Fruit fly (Drosophila melanogaster): ENCODE results near the gene nsl1.

Gene nsl1

DNA sequence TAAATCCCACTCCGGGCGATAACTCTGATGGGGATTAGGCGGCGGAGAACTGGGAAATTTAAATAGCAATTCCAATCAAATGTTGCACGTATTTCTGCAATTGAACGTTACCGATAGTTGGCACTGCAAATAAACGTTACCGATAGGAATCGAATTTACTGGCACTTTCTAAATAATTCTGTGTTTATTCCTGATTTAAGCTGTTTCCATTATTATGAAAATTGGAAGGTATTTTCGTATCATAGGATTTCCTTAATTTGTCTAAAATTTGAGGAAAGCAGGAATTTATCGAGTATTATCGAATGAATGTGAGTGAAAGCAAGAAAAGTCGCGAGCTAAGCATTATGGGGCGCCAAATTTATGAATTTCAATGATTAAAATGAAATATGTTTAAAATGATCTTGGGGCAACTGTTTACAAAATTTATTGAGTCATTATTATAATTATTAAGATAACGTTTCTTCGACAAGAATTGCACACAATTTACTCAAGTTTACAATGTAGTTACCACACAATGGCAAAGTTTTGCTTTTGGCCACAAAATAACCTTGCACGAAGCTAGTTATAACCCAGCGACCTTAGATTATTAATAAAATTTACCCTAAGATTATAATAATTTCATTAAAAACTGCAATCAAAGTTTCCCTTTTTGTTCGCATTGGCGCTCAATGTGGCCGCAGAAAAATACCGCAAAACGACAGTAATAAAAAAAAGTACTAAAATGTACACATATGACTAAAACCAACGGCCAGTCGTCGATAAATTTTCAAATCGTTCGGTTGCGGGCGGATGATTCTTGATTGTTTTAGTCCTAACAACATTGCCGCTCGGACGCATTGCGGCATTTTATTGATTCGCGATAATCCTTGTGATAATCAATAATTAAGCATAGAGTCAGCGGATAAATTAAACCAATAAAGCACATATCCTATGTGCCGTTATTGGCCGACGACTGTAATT is 10.2 kb downstream of the nsl1 start, which contains the start of gene alpha-Man-IIb (continued):
- no peak for TF ChIP-seq CG15601 (tag; optimal IDR thresholded peaks at IDR 0.05)
- TF ChIP-seq dmrt99B (tag; optimal IDR thresholded peaks at IDR 0.05) = no peak
- no peak for TF ChIP-seq fd96Cb (tag; optimal IDR thresholded peaks at IDR 0.05)
- no peak for TF ChIP-seq D19A (tag; optimal IDR thresholded peaks at IDR 0.05)
- no peak for TF ChIP-seq CkIIα-i1 (GFP tag; IDR thresholded peaks at IDR 0.05)
- no peak for TF ChIP-seq dan (GFP tag; IDR thresholded peaks at IDR 0.05)
- peak; percentile 35 for TF ChIP-seq Ets97D (GFP tag; optimal IDR thresholded peaks at IDR 0.05)
- TF ChIP-seq CG14965 (GFP tag; optimal IDR thresholded peaks at IDR 0.05; ENCODE audit: borderline replicate concordance) = no peak
- TF ChIP-seq NFAT (GFP tag; IDR thresholded peaks at IDR 0.05) = peak; percentile 24; the same call in 1 of the 2 replicates
- no peak for TF ChIP-seq CG3163 (GFP tag; optimal IDR thresholded peaks at IDR 0.05)
- TF ChIP-seq CG3838 (GFP tag; optimal IDR thresholded peaks at IDR 0.05) = no peak
- no peak for TF ChIP-seq so (GFP tag; IDR thresholded peaks at IDR 0.05)
- TF ChIP-seq wor (GFP tag; IDR thresholded peaks at IDR 0.05) = no peak
- peak; percentile 23; the same call in 1 of the 3 replicates for TF ChIP-seq CG11456 (GFP tag; IDR thresholded peaks at IDR 0.05)
- no peak for TF ChIP-seq ATbp (GFP tag; optimal IDR thresholded peaks at IDR 0.05)
- TF ChIP-seq Myb (GFP tag; optimal IDR thresholded peaks at IDR 0.05) = peak; percentile 59
- no peak for TF ChIP-seq Side (GFP tag; optimal IDR thresholded peaks at IDR 0.05)
- no peak for TF ChIP-seq psq (GFP tag; optimal IDR thresholded peaks at IDR 0.05)
- TF ChIP-seq sima (GFP tag; optimal IDR thresholded peaks at IDR 0.05) = no peak
- TF ChIP-seq CG13624 (GFP tag; optimal IDR thresholded peaks at IDR 0.05) = peak; percentile 0
- no peak for TF ChIP-seq p53 (GFP tag; optimal IDR thresholded peaks at IDR 0.05)
- TF ChIP-seq Drgx (GFP tag; IDR thresholded peaks at IDR 0.05) = no peak
- no peak for TF ChIP-seq Taf1 (GFP tag; IDR thresholded peaks at IDR 0.05)
- no peak for TF ChIP-seq trh (GFP tag; optimal IDR thresholded peaks at IDR 0.05)
- no peak for TF ChIP-seq CG13424 (tag; optimal IDR thresholded peaks at IDR 0.05)
- no peak for TF ChIP-seq Eip74EF (GFP tag; optimal IDR thresholded peaks at IDR 0.05)
- no peak for TF ChIP-seq CG7357 (GFP tag; IDR thresholded peaks at IDR 0.05)
- no peak for TF ChIP-seq Antp (GFP tag; optimal IDR thresholded peaks at IDR 0.05)
- TF ChIP-seq trem (tag; optimal IDR thresholded peaks at IDR 0.05) = peak; percentile 50
- TF ChIP-seq pfk (GFP tag; optimal IDR thresholded peaks at IDR 0.05) = no peak
- peak; percentile 66 for TF ChIP-seq tna (GFP tag; IDR thresholded peaks at IDR 0.05; ENCODE audit: partially characterized antibody)
- peak; percentile 19 for TF ChIP-seq CrebB (tag; optimal IDR thresholded peaks at IDR 0.05)
- TF ChIP-seq Ets65A (GFP tag) = peak; percentile 85
- no peak for TF ChIP-seq kni (GFP tag; optimal IDR thresholded peaks at IDR 0.05)
- no peak for TF ChIP-seq aop (GFP tag; IDR thresholded peaks at IDR 0.05)
- TF ChIP-seq CG7786 (GFP tag; optimal IDR thresholded peaks at IDR 0.05) = no peak
- no peak for TF ChIP-seq Mad (GFP tag; optimal IDR thresholded peaks at IDR 0.05)
- TF ChIP-seq CG42726 (GFP tag; IDR thresholded peaks at IDR 0.05; ENCODE audit: partially characterized antibody) = peak; percentile 62; the same call in 1 of the 2 replicates
- peak; percentile 28 for TF ChIP-seq oc (tag; optimal IDR thresholded peaks at IDR 0.05)
- TF ChIP-seq B-H1 (GFP tag; IDR thresholded peaks at IDR 0.05) = no peak
- TF ChIP-seq nerfin-1 (tag; optimal IDR thresholded peaks at IDR 0.05) = peak; percentile 36
- TF ChIP-seq HLH4C (GFP tag; IDR thresholded peaks at IDR 0.05; ENCODE audit: partially characterized antibody) = peak; percentile 68
- TF ChIP-seq CG11504 (tag; optimal IDR thresholded peaks at IDR 0.05) = no peak
- no peak for TF ChIP-seq Hmx (GFP tag; optimal IDR thresholded peaks at IDR 0.05)
- peak; percentile 84 for TF ChIP-seq gfzf (GFP tag; optimal IDR thresholded peaks at IDR 0.05)
- TF ChIP-seq CG31365 (tag; optimal IDR thresholded peaks at IDR 0.05) = no peak
- peak; percentile 91 for TF ChIP-seq CG13287 (GFP tag; IDR thresholded peaks at IDR 0.05; ENCODE audit: partially characterized antibody)
- no peak for TF ChIP-seq chif (GFP tag; optimal IDR thresholded peaks at IDR 0.05)
- no peak for TF ChIP-seq tgo (GFP tag; IDR thresholded peaks at IDR 0.05)
